Worm (Caenorhabditis elegans) whole organism, young adult: Measurements from ENCODE around the gene prdx-3.
A peak's percentile ranks its signal among the peaks of the same experiment; 100 is the strongest.

Source experiments
- ceh-58 ChIP-seq: fragments of 200-800 bp; sonication (Bioruptor generic); IDR thresholded peaks from 2 replicates; pipeline ENCODE4 v1.3.6; 2022; ENCODE audit warnings: missing genetic modification characterization, missing compliant biosample characterization
- dpff-1 ChIP-seq: sonication (generic microtip); optimal IDR thresholded peaks from 2 replicates; lab custom pipeline; 2017; ENCODE audit warnings: mild to moderate bottlenecking, missing genetic modification characterization, missing compliant biosample characterization
- hrde-1 ChIP-seq: sonication (generic microtip); optimal IDR thresholded peaks from 2 replicates; lab custom pipeline; 2016; ENCODE audit warnings: missing genetic modification characterization, mild to moderate bottlenecking, missing compliant biosample characterization, moderate library complexity, missing genotype, missing genetic modification reagents, borderline replicate concordance
- pbrm-1 ChIP-seq: fragments of 200-800 bp; sonication (Bioruptor generic); IDR thresholded peaks from 2 replicates; pipeline ENCODE4 v1.3.6; 2022; ENCODE audit warnings: missing genetic modification reagents, missing genetic modification characterization, missing compliant biosample characterization

DNA sequence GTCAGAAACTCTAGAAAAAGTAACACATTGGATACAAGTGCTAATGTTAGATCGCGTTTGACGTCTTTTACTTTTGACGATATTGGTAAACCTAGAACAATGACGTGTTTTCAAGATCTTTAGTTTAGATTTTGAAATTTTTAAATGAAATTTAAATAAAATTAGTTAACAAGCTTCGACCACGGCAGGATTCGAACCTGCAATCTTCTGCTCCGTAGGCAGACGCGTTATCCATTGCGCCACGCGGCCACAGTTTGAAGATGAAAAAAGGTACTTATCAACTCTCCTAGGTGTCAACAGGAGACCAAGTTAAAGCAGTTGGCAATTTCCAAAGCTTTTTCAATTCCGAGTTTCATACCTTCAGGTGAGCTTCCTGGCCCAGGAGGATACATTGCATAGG is 42.1 kb downstream of the prdx-3 start:
- peak; percentile 61; the same call in 1 of the 2 replicates for TF ChIP-seq pbrm-1
- no peak for TF ChIP-seq ceh-58 (GFP tag; lab: Robert Waterston, UW)
- no peak for TF ChIP-seq dpff-1 (tag; lab: Kevin White, UChicago)
- TF ChIP-seq hrde-1 (tag; lab: Kevin White, UChicago) = no peak
